Worm (Caenorhabditis elegans): ENCODE measurements around the gene F01F1.2.

Gene F01F1.2

ce11 chrIII:5921067-5921678 is 42.8 kb downstream of the F01F1.2 start (continued):
- TF ChIP-seq lin-39 (tag; optimal IDR thresholded peaks at IDR 0.05) (no peak), php-3 (GFP tag; IDR thresholded peaks at IDR 0.05) (no peak), zfp-2 (tag; optimal IDR thresholded peaks at IDR 0.05) (no peak), duxl-1 (tag; optimal IDR thresholded peaks at IDR 0.05; ENCODE audit: poor library complexity) (no peak), T20F7.1 (GFP tag; optimal IDR thresholded peaks at IDR 0.05) (no peak), nhr-10 (tag; optimal IDR thresholded peaks at IDR 0.05) (no peak), aly-2 (tag; optimal IDR thresholded peaks at IDR 0.05) (no peak), skn-1 (tag; optimal IDR thresholded peaks at IDR 0.05) (no peak), hlh-30 (tag; optimal IDR thresholded peaks at IDR 0.05; ENCODE audit: insufficient read depth) (peak; percentile 62), ces-1 (GFP tag; optimal IDR thresholded peaks at IDR 0.05) (no peak), Y105C5A.15 (GFP tag; IDR thresholded peaks at IDR 0.05) (no peak), sdz-12 (GFP tag; optimal IDR thresholded peaks at IDR 0.05) (no peak), gei-8 (GFP tag; optimal IDR thresholded peaks at IDR 0.05) (no peak), dmd-8 (GFP tag; IDR thresholded peaks at IDR 0.05) (no peak), lir-3 (tag; optimal IDR thresholded peaks at IDR 0.05) (no peak), daf-8 (GFP tag; IDR thresholded peaks at IDR 0.05) (no peak), dve-1 (tag; optimal IDR thresholded peaks at IDR 0.05; ENCODE audit: insufficient read depth) (peak; percentile 34), lin-15B (tag; optimal IDR thresholded peaks at IDR 0.05) (no peak), madf-5 (GFP tag; IDR thresholded peaks at IDR 0.05) (no peak), hlh-11 (tag; optimal IDR thresholded peaks at IDR 0.05) (peak; percentile 52), daf-19 (GFP tag; conservative IDR thresholded peaks at IDR 0.05) (no peak), lin-29 (GFP tag; IDR thresholded peaks at IDR 0.05) (no peak), unc-39 (tag; optimal IDR thresholded peaks at IDR 0.05) (no peak), lim-7 (GFP tag; IDR thresholded peaks at IDR 0.05) (no peak), daf-12 (tag; optimal IDR thresholded peaks at IDR 0.05) (no peak), mxl-3 (GFP tag; optimal IDR thresholded peaks at IDR 0.05) (peak; percentile 70), ceh-28 (tag; optimal IDR thresholded peaks at IDR 0.05) (peak; percentile 15), ceh-20 (GFP tag; IDR thresholded peaks at IDR 0.05) (no peak), snpc-1.2 (GFP tag; IDR thresholded peaks at IDR 0.05) (no peak), egl-27 (tag; optimal IDR thresholded peaks at IDR 0.05) (no peak), nhr-11 (tag; optimal IDR thresholded peaks at IDR 0.05) (no peak), aha-1 (tag) (peak; percentile 88), ZK546.5 (tag; optimal IDR thresholded peaks at IDR 0.05) (no peak), ceh-62 (tag; optimal IDR thresholded peaks at IDR 0.05) (no peak), lin-1 (GFP tag; IDR thresholded peaks at IDR 0.05) (no peak), nhr-28 (tag; optimal IDR thresholded peaks at IDR 0.05) (peak; percentile 52), ama-1 (optimal IDR thresholded peaks at IDR 0.05) (no peak), hif-1 (tag; optimal IDR thresholded peaks at IDR 0.05) (no peak), set-16 (GFP tag; IDR thresholded peaks at IDR 0.05) (no peak), mep-1 (tag; optimal IDR thresholded peaks at IDR 0.05) (peak; percentile 12), arid-1 (GFP tag; conservative IDR thresholded peaks at IDR 0.05) (no peak), Y5F2A.4 (GFP tag; optimal IDR thresholded peaks at IDR 0.05) (no peak), dmd-6 (GFP tag; IDR thresholded peaks at IDR 0.05) (peak; percentile 50), cey-2 (tag; optimal IDR thresholded peaks at IDR 0.05; ENCODE audit: borderline replicate concordance, insufficient read depth) (peak; percentile 41), F26F4.8 (GFP tag; conservative IDR thresholded peaks at IDR 0.05) (no peak), D1046.2 (GFP tag; IDR thresholded peaks at IDR 0.05) (no peak)
